Worm (Caenorhabditis elegans): ENCODE measurements around the gene F41C6.7.

DNA sequence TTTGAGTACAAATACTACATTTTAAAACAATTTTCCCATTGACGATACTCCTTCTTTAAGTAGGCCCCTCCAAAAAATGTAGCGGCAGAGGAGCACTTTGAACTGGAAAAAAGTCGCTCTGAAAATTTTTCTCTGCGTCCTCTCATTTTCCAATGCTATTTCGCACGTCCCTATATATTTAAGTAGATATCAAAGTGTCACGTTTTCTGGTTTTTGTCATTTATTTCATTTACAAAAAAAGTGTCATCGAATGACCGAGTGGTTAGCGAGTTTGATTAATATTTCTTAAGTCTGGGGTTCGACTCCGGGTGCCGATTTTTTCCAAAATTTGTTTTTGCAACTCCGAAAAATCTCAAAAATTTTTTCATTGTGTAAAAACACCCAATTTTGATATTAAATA, 18.2 kb downstream of the F41C6.7 start:
- TF ChIP-seq elt-1 (tag; optimal IDR thresholded peaks at IDR 0.05; ENCODE audit: borderline replicate concordance, insufficient read depth) = no peak
- TF ChIP-seq ham-2 (GFP tag; optimal IDR thresholded peaks at IDR 0.05) = no peak
- no peak for TF ChIP-seq ztf-11 (tag; optimal IDR thresholded peaks at IDR 0.05)
- TF ChIP-seq nhr-12 (tag; optimal IDR thresholded peaks at IDR 0.05) = no peak
- no peak for TF ChIP-seq mls-2 (tag; optimal IDR thresholded peaks at IDR 0.05)
- TF ChIP-seq lin-13 (tag; optimal IDR thresholded peaks at IDR 0.05) = no peak
- TF ChIP-seq nhr-76 (tag; optimal IDR thresholded peaks at IDR 0.05) = no peak
- TF ChIP-seq nhr-237 (tag; optimal IDR thresholded peaks at IDR 0.05) = no peak
- no peak for TF ChIP-seq unc-62 (GFP tag; optimal IDR thresholded peaks at IDR 0.05)
- no peak for TF ChIP-seq ceh-39 (tag; optimal IDR thresholded peaks at IDR 0.05)
- no peak for TF ChIP-seq blmp-1 (tag; optimal IDR thresholded peaks at IDR 0.05)
- no peak for TF ChIP-seq nhr-28 (tag; optimal IDR thresholded peaks at IDR 0.05)
- no peak for TF ChIP-seq sptf-1 (tag; optimal IDR thresholded peaks at IDR 0.05)

All from whole organism, mixed stage, embryonic.